Fruit fly (Drosophila melanogaster) whole organism, embryonic: ENCODE measurements around the gene CG32373.

Experiments
- Bdp1 ChIP-seq: fragments of 200-800 bp; sonication (Bioruptor generic); optimal IDR thresholded peaks from 3 replicates; lab custom pipeline; 2016; ENCODE audit warnings: missing biosample characterization, missing genetic modification characterization
- CG10209 ChIP-seq: fragments of 200-800 bp; sonication (Bioruptor generic); optimal IDR thresholded peaks from 3 replicates; lab custom pipeline; 2017; ENCODE audit warnings: missing biosample characterization, mild to moderate bottlenecking, missing genetic modification characterization, missing genetic modification reagents
- CG1024 ChIP-seq: fragments of 200-800 bp; sonication (Bioruptor generic); IDR thresholded peaks from 2 replicates; pipeline ENCODE4 v1.3.6; 2022; ENCODE audit warnings: missing biosample characterization, missing genetic modification characterization
- CG14860 ChIP-seq: fragments of 200-800 bp; sonication (Bioruptor generic); IDR thresholded peaks from 3 replicates; pipeline ENCODE4 v1.3.6; 2022; ENCODE audit warnings: missing biosample characterization, missing genetic modification characterization; ENCODE audit not compliant: partially characterized antibody
- CG15601 ChIP-seq: fragments of 200-800 bp; sonication (Bioruptor generic); optimal IDR thresholded peaks from 3 replicates; lab custom pipeline; 2019; ENCODE audit warnings: missing biosample characterization, mild to moderate bottlenecking, missing genetic modification characterization, moderate library complexity
- CG17568 ChIP-seq: fragments of 200-800 bp; sonication (Bioruptor generic); optimal IDR thresholded peaks from 2 replicates; lab custom pipeline; 2018; ENCODE audit warnings: missing biosample characterization, mild to moderate bottlenecking, missing genetic modification characterization, moderate library complexity
- CG2129 ChIP-seq: fragments of 200-800 bp; sonication (Bioruptor generic); IDR thresholded peaks from 2 replicates; pipeline ENCODE4 v1.3.6; 2022; ENCODE audit warnings: missing biosample characterization, missing genetic modification characterization; ENCODE audit not compliant: partially characterized antibody
- CG2712 ChIP-seq: fragments of 200-800 bp; optimal IDR thresholded peaks from 3 replicates; lab custom pipeline; 2019; ENCODE audit warnings: missing biosample characterization, mild to moderate bottlenecking, missing genetic modification characterization, moderate library complexity
- CG32767 ChIP-seq: fragments of 200-800 bp; sonication (Bioruptor generic); IDR thresholded peaks from 2 replicates; pipeline ENCODE4 v1.3.6; 2022; ENCODE audit warnings: missing biosample characterization, missing genetic modification characterization
- CG4617 ChIP-seq: fragments of 200-800 bp; sonication (Bioruptor generic); optimal IDR thresholded peaks from 3 replicates; lab custom pipeline; 2016; ENCODE audit warnings: missing biosample characterization, missing genetic modification characterization, borderline replicate concordance
- CG6813 ChIP-seq: fragments of 200-800 bp; sonication (Bioruptor generic); optimal IDR thresholded peaks from 2 replicates; lab custom pipeline; 2017; ENCODE audit warnings: missing biosample characterization, missing genetic modification characterization, mild to moderate bottlenecking, moderate library complexity, missing genetic modification reagents
- CG7839 ChIP-seq: fragments of 200-800 bp; sonication (Bioruptor generic); optimal IDR thresholded peaks from 3 replicates; lab custom pipeline; 2018; ENCODE audit warnings: missing biosample characterization, mild to moderate bottlenecking, missing genetic modification characterization, moderate library complexity
- CG7987 ChIP-seq: fragments of 200-800 bp; sonication (Bioruptor generic); optimal IDR thresholded peaks from 2 replicates; lab custom pipeline; 2018; ENCODE audit warnings: missing biosample characterization, mild to moderate bottlenecking, missing genetic modification characterization, moderate library complexity
- CG9797 ChIP-seq: fragments of 200-800 bp; sonication (Bioruptor generic); optimal IDR thresholded peaks from 3 replicates; lab custom pipeline; 2018; ENCODE audit warnings: missing biosample characterization, mild to moderate bottlenecking, missing genetic modification characterization
- CG9932 ChIP-seq: fragments of 200-800 bp; sonication (Bioruptor generic); IDR thresholded peaks from 2 replicates; pipeline ENCODE4 v1.3.6; 2022; ENCODE audit warnings: missing biosample characterization, missing genetic modification characterization
- CoRest ChIP-seq: fragments of 200-800 bp; sonication (Bioruptor generic); optimal IDR thresholded peaks from 3 replicates; lab custom pipeline; 2018; ENCODE audit warnings: missing biosample characterization, mild to moderate bottlenecking, missing genetic modification characterization, moderate library complexity
- D ChIP-seq, 2 experiments: fragments of 200-800 bp in 1 of 2; fragments of >200 bp in 1 of 2; sonication (Bioruptor generic) in 1 of 2; optimal IDR thresholded peaks; 2 replicates in 1 of 2; 3 replicates in 1 of 2; lab custom pipeline; 2017; ENCODE audit warnings: mild to moderate bottlenecking in 1 of 2, missing biosample characterization in 1 of 2, missing genetic modification characterization in 1 of 2, missing genetic modification reagents in 1 of 2
- Dll ChIP-seq: fragments of 200-800 bp; sonication (Bioruptor generic); IDR thresholded peaks from 4 replicates; pipeline ENCODE4 v1.3.6; 2022; ENCODE audit warnings: missing biosample characterization, missing genetic modification characterization; ENCODE audit not compliant: partially characterized antibody
- Dp ChIP-seq: fragments of 200-800 bp; sonication (Bioruptor generic); optimal IDR thresholded peaks from 2 replicates; lab custom pipeline; 2018; ENCODE audit warnings: missing biosample characterization, mild to moderate bottlenecking, missing genetic modification characterization, moderate library complexity
- HLHmδ ChIP-seq: fragments of 200-800 bp; sonication (Bioruptor generic); optimal IDR thresholded peaks from 2 replicates; lab custom pipeline; 2018; ENCODE audit warnings: missing biosample characterization, mild to moderate bottlenecking, missing genetic modification characterization, moderate library complexity
- Hmr ChIP-seq: fragments of 200-800 bp; sonication (Bioruptor generic); optimal IDR thresholded peaks from 3 replicates; lab custom pipeline; 2017; ENCODE audit warnings: mild to moderate bottlenecking, missing biosample characterization, missing genetic modification reagents, missing genetic modification characterization
- Lhr ChIP-seq: fragments of 200-800 bp; sonication (Bioruptor generic); optimal IDR thresholded peaks from 3 replicates; lab custom pipeline; 2017; ENCODE audit warnings: mild to moderate bottlenecking, missing biosample characterization, missing genetic modification reagents, missing genetic modification characterization
- MBD-R2 ChIP-seq: fragments of 200-800 bp; sonication (Bioruptor generic); IDR thresholded peaks from 2 replicates; pipeline ENCODE4 v1.3.6; 2022; ENCODE audit warnings: missing biosample characterization, missing genetic modification characterization
- Opbp ChIP-seq: fragments of 200-800 bp; sonication (Bioruptor generic); IDR thresholded peaks from 3 replicates; pipeline ENCODE4 v1.3.6; 2022; ENCODE audit warnings: missing biosample characterization, missing genetic modification characterization; ENCODE audit not compliant: partially characterized antibody
- Six4 ChIP-seq: fragments of 200-800 bp; sonication (Bioruptor generic); optimal IDR thresholded peaks from 2 replicates; lab custom pipeline; 2016; ENCODE audit warnings: missing biosample characterization, missing genetic modification characterization
- Sox102F ChIP-seq: fragments of 200-800 bp; sonication (Bioruptor generic); optimal IDR thresholded peaks from 2 replicates; lab custom pipeline; 2018; ENCODE audit warnings: missing biosample characterization, mild to moderate bottlenecking, missing genetic modification characterization, moderate library complexity
- ash1 ChIP-seq: fragments of 200-800 bp; sonication (Bioruptor generic); optimal IDR thresholded peaks from 2 replicates; lab custom pipeline; 2018; ENCODE audit warnings: missing biosample characterization, mild to moderate bottlenecking, missing genetic modification characterization
- croc ChIP-seq: fragments of 200-800 bp; sonication (Bioruptor generic); conservative IDR thresholded peaks from 3 replicates; pipeline ENCODE4 v1.3.6; 2022; ENCODE audit warnings: missing biosample characterization, missing genetic modification characterization
- crp ChIP-seq, 2 experiments: fragments of 200-800 bp; sonication (Bioruptor generic); optimal IDR thresholded peaks; 2 replicates in 1 of 2; 3 replicates in 1 of 2; lab custom pipeline; 2017; ENCODE audit warnings: missing biosample characterization in 2 of 2, missing genetic modification characterization in 2 of 2, mild to moderate bottlenecking in 1 of 2, moderate library complexity in 1 of 2
- danr ChIP-seq: fragments of 200-800 bp; sonication (Bioruptor generic); IDR thresholded peaks from 2 replicates; pipeline ENCODE4 v1.3.6; 2022; ENCODE audit warnings: missing biosample characterization, missing genetic modification characterization
- fru ChIP-seq: fragments of >200 bp; optimal IDR thresholded peaks from 2 replicates; lab custom pipeline; 2017
- fu2 ChIP-seq: fragments of 200-800 bp; sonication (Bioruptor generic); optimal IDR thresholded peaks from 2 replicates; lab custom pipeline; 2016; ENCODE audit warnings: missing biosample characterization, missing genetic modification characterization
- hbn ChIP-seq: fragments of 200-800 bp; sonication (Bioruptor generic); IDR thresholded peaks from 2 replicates; pipeline ENCODE4 v1.3.6; 2022; ENCODE audit warnings: missing biosample characterization, missing genetic modification characterization; ENCODE audit not compliant: partially characterized antibody
- her ChIP-seq: fragments of 200-800 bp; sonication (Bioruptor generic); optimal IDR thresholded peaks from 2 replicates; lab custom pipeline; 2016; ENCODE audit warnings: missing biosample characterization, missing genetic modification characterization
- ken ChIP-seq: fragments of 200-800 bp; sonication (Bioruptor generic); IDR thresholded peaks from 3 replicates; pipeline ENCODE4 v1.3.6; 2022; ENCODE audit warnings: missing biosample characterization, missing genetic modification characterization
- luna ChIP-seq: fragments of 200-800 bp; sonication (Bioruptor generic); optimal IDR thresholded peaks from 2 replicates; lab custom pipeline; 2016; ENCODE audit warnings: missing biosample characterization, missing genetic modification characterization
- nerfin-2 ChIP-seq: fragments of 200-800 bp; sonication (Bioruptor generic); IDR thresholded peaks from 2 replicates; pipeline ENCODE4 v1.3.6; 2022; ENCODE audit warnings: missing biosample characterization, missing genetic modification characterization; ENCODE audit not compliant: partially characterized antibody
- onecut ChIP-seq: fragments of 200-800 bp; sonication (Bioruptor generic); IDR thresholded peaks from 2 replicates; pipeline ENCODE4 v1.3.6; 2022; ENCODE audit warnings: missing biosample characterization, missing genetic modification characterization
- peb ChIP-seq: fragments of 200-800 bp; sonication (Bioruptor generic); IDR thresholded peaks from 2 replicates; pipeline ENCODE4 v1.3.6; 2022; ENCODE audit warnings: missing biosample characterization, missing genetic modification characterization
- pnt ChIP-seq: fragments of 200-800 bp; sonication (Bioruptor generic); optimal IDR thresholded peaks from 3 replicates; lab custom pipeline; 2016; ENCODE audit warnings: missing biosample characterization, missing genetic modification characterization
- pum ChIP-seq: fragments of 200-800 bp; sonication (Bioruptor generic); optimal IDR thresholded peaks from 2 replicates; lab custom pipeline; 2016; ENCODE audit warnings: missing biosample characterization, missing genetic modification characterization
- salm ChIP-seq: fragments of 200-800 bp; sonication (Bioruptor generic); optimal IDR thresholded peaks from 2 replicates; lab custom pipeline; 2018; ENCODE audit warnings: missing biosample characterization, mild to moderate bottlenecking, missing genetic modification characterization
- sc ChIP-seq, 3 experiments: fragments of >200 bp in 2 of 3; fragments of 200-800 bp in 1 of 3; sonication (Bioruptor generic) in 1 of 3; optimal IDR thresholded peaks; 2 replicates in 2 of 3; 3 replicates in 1 of 3; lab custom pipeline; 2017; ENCODE audit warnings: mild to moderate bottlenecking in 1 of 3, missing biosample characterization in 1 of 3, missing genetic modification characterization in 1 of 3, missing genetic modification reagents in 1 of 3
- scrt ChIP-seq: fragments of 200-800 bp; sonication (Bioruptor generic); optimal IDR thresholded peaks from 2 replicates; lab custom pipeline; 2018; ENCODE audit warnings: missing biosample characterization, mild to moderate bottlenecking, missing genetic modification characterization, moderate library complexity
- tll ChIP-seq, 2 experiments: fragments of 200-800 bp in 1 of 2; fragments of >200 bp in 1 of 2; sonication (Bioruptor generic) in 1 of 2; optimal IDR thresholded peaks; 2 replicates each; lab custom pipeline; 2017 to 2019; ENCODE audit warnings: missing biosample characterization in 2 of 2, missing genetic modification characterization in 2 of 2, mild to moderate bottlenecking in 1 of 2, moderate library complexity in 1 of 2
- unc-4 ChIP-seq: fragments of 200-800 bp; sonication (Bioruptor generic); IDR thresholded peaks from 2 replicates; pipeline ENCODE4 v1.3.6; 2022; ENCODE audit warnings: missing biosample characterization, missing genetic modification characterization; ENCODE audit not compliant: partially characterized antibody
- vnd ChIP-seq: fragments of 200-800 bp; sonication (Bioruptor generic); IDR thresholded peaks from 3 replicates; pipeline ENCODE4 v1.3.6; 2022; ENCODE audit warnings: missing biosample characterization, missing genetic modification characterization; ENCODE audit not compliant: partially characterized antibody
- vvl ChIP-seq: fragments of 200-800 bp; sonication (Bioruptor generic); IDR thresholded peaks from 2 replicates; pipeline ENCODE4 v1.3.6; 2022; ENCODE audit warnings: missing biosample characterization, missing genetic modification characterization
- yki ChIP-seq: fragments of >200 bp; optimal IDR thresholded peaks from 3 replicates; lab custom pipeline; 2018

Gene CG32373

dm6 chr3L:7726285-7726684 lies 75.9 kb downstream of the CG32373 start, which contains the start of gene CG7457 (continued):
- TF ChIP-seq CG6813 (GFP tag; lab: Kevin White, UChicago) (no peak), peb (GFP tag; lab: Robert Waterston, UW) (no peak), Opbp (GFP tag; lab: Robert Waterston, UW) (peak; percentile 97), D (optimal IDR thresholded peaks at IDR 0.05; lab: Kevin White, UChicago) (no peak), D (GFP tag; optimal IDR thresholded peaks at IDR 0.05; lab: Kevin White, UChicago) (no peak), fru (lab: Kevin White, UChicago) (no peak), HLHmδ (GFP tag; lab: Kevin White, UChicago) (no peak), fu2 (no peak), pnt (GFP tag; lab: Kevin White, UChicago) (no peak), nerfin-2 (GFP tag; lab: Robert Waterston, UW) (peak; percentile 86), Sox102F (no peak), salm (no peak), onecut (GFP tag; lab: Robert Waterston, UW) (no peak), Six4 (GFP tag; lab: Kevin White, UChicago) (no peak), Hmr (GFP tag; lab: Kevin White, UChicago) (peak; percentile 5), Dp (GFP tag; lab: Kevin White, UChicago) (peak; percentile 62), CG10209 (GFP tag; lab: Kevin White, UChicago) (no peak), CG7839 (tag; lab: Kevin White, UChicago) (no peak), CG9797 (GFP tag; lab: Kevin White, UChicago) (peak; percentile 37), crp (GFP tag; optimal IDR thresholded peaks at IDR 0.05; lab: Kevin White, UChicago) (peak in 1 of 2 experiments; percentile 23), yki (no peak), Dll (GFP tag; lab: Robert Waterston, UW) (peak; percentile 92), CG4617 (GFP tag; lab: Kevin White, UChicago) (peak; percentile 36), vnd (GFP tag; lab: Robert Waterston, UW) (peak; percentile 92), tll (GFP tag; optimal IDR thresholded peaks at IDR 0.05; lab: Kevin White, UChicago) (no peak), sc (optimal IDR thresholded peaks at IDR 0.05; lab: Kevin White, UChicago) (no peak), sc (GFP tag; optimal IDR thresholded peaks at IDR 0.05; lab: Kevin White, UChicago) (no peak), hbn (GFP tag; lab: Robert Waterston, UW) (peak; percentile 93), luna (no peak), CG15601 (tag; lab: Kevin White, UChicago) (peak; percentile 54), CoRest (tag; lab: Kevin White, UChicago) (peak; percentile 51), Lhr (GFP tag; lab: Kevin White, UChicago) (peak; percentile 28), danr (no peak), CG14860 (peak; percentile 92), pum (no peak), unc-4 (GFP tag; lab: Robert Waterston, UW) (peak; percentile 94), CG9932 (peak; percentile 25; the same call in 1 of the 2 replicates), CG2712 (tag; lab: Kevin White, UChicago) (no peak), ash1 (GFP tag; lab: Kevin White, UChicago) (no peak), MBD-R2 (GFP tag; lab: Robert Waterston, UW) (peak; percentile 85), scrt (GFP tag; lab: Kevin White, UChicago) (no peak), CG17568 (no peak), vvl (GFP tag; lab: Robert Waterston, UW) (peak; percentile 75), CG7987 (GFP tag; lab: Kevin White, UChicago) (no peak), ken (GFP tag; lab: Robert Waterston, UW) (no peak), CG1024 (GFP tag; lab: Robert Waterston, UW) (no peak), croc (GFP tag; lab: Robert Waterston, UW) (no peak), CG2129 (peak; percentile 81; the same call in 1 of the 2 replicates), Bdp1 (no peak), her (no peak), CG32767 (GFP tag; lab: Robert Waterston, UW) (no peak)
